Worm (Caenorhabditis elegans) whole organism, late embryonic: Measurements from ENCODE around the gene F43C11.7.

Experiments
- C08G9.2 ChIP-seq: sonication (generic microtip); optimal IDR thresholded peaks from 2 replicates; lab custom pipeline; 2016; ENCODE audit warnings: mild to moderate bottlenecking, missing genetic modification characterization, moderate library complexity, missing compliant biosample characterization
- C38D4.7 ChIP-seq: fragments of 200-800 bp; sonication (Bioruptor generic); optimal IDR thresholded peaks from 2 replicates; lab custom pipeline; 2018; ENCODE audit warnings: mild to moderate bottlenecking, missing genetic modification characterization, moderate library complexity, missing compliant biosample characterization
- F13H6.1 ChIP-seq: sonication (generic microtip); optimal IDR thresholded peaks from 2 replicates; lab custom pipeline; 2016; ENCODE audit warnings: missing genetic modification characterization, missing compliant biosample characterization
- K09A11.1 ChIP-seq: sonication (generic microtip); optimal IDR thresholded peaks from 2 replicates; lab custom pipeline; 2017; ENCODE audit warnings: antibody characterized with exemption, mild to moderate bottlenecking, missing genetic modification characterization, missing compliant biosample characterization; ENCODE audit not compliant: insufficient read depth
- Y22D7AL.16 ChIP-seq: sonication (generic microtip); optimal IDR thresholded peaks from 2 replicates; lab custom pipeline; 2016; ENCODE audit warnings: missing genetic modification characterization, missing compliant biosample characterization
- ama-1 ChIP-seq: fragments of 150-350 bp; optimal IDR thresholded peaks from 2 replicates; lab custom pipeline; 2014
- ceh-19 ChIP-seq: fragments of 200-800 bp; sonication (Bioruptor generic); optimal IDR thresholded peaks from 2 replicates; lab custom pipeline; 2018; ENCODE audit warnings: mild to moderate bottlenecking, missing genetic modification characterization, missing compliant biosample characterization
- ceh-34 ChIP-seq: sonication (generic microtip); optimal IDR thresholded peaks from 2 replicates; lab custom pipeline; 2016; ENCODE audit warnings: mild to moderate bottlenecking, missing genetic modification characterization, missing compliant biosample characterization
- ceh-48 ChIP-seq: sonication (generic microtip); optimal IDR thresholded peaks from 2 replicates; lab custom pipeline; 2016; ENCODE audit warnings: missing genetic modification characterization, inconsistent platforms, missing compliant biosample characterization
- ceh-6 ChIP-seq: fragments of 200-800 bp; sonication (Bioruptor generic); optimal IDR thresholded peaks from 2 replicates; lab custom pipeline; 2018; ENCODE audit warnings: mild to moderate bottlenecking, missing genetic modification characterization, missing compliant biosample characterization
- che-1 ChIP-seq: sonication (generic microtip); optimal IDR thresholded peaks from 2 replicates; lab custom pipeline; 2016; ENCODE audit warnings: mild to moderate bottlenecking, missing genetic modification characterization, missing compliant biosample characterization
- dmd-4 ChIP-seq: sonication (generic microtip); optimal IDR thresholded peaks from 2 replicates; lab custom pipeline; 2016; ENCODE audit warnings: borderline replicate concordance, missing genetic modification characterization, missing compliant biosample characterization
- dve-1 ChIP-seq: sonication (generic microtip); optimal IDR thresholded peaks from 2 replicates; lab custom pipeline; 2017; ENCODE audit warnings: antibody characterized with exemption, mild to moderate bottlenecking, missing genetic modification characterization, missing compliant biosample characterization
- elt-2 ChIP-seq: sonication (generic microtip); optimal IDR thresholded peaks from 2 replicates; lab custom pipeline; 2016; ENCODE audit warnings: missing genetic modification reagents, missing genetic modification characterization, missing compliant biosample characterization
- elt-4 ChIP-seq: sonication (generic microtip); optimal IDR thresholded peaks from 2 replicates; lab custom pipeline; 2016; ENCODE audit warnings: missing genetic modification characterization, missing compliant biosample characterization
- fax-1 ChIP-seq: sonication (generic microtip); optimal IDR thresholded peaks from 2 replicates; lab custom pipeline; 2016; ENCODE audit warnings: missing genotype, missing genetic modification characterization, missing compliant biosample characterization
- fkh-10 ChIP-seq: fragments of 150-350 bp; optimal IDR thresholded peaks from 2 replicates; lab custom pipeline; 2014; ENCODE audit warnings: missing biosample characterization, missing genetic modification reagents, missing genetic modification characterization
- gmeb-2 ChIP-seq: sonication (generic microtip); optimal IDR thresholded peaks from 2 replicates; lab custom pipeline; 2016; ENCODE audit warnings: missing genetic modification characterization, inconsistent platforms, missing compliant biosample characterization
- hlh-15 ChIP-seq: sonication (generic microtip); optimal IDR thresholded peaks from 2 replicates; lab custom pipeline; 2016; ENCODE audit warnings: missing genetic modification characterization, missing compliant biosample characterization
- hlh-30 ChIP-seq: sonication (generic microtip); optimal IDR thresholded peaks from 2 replicates; lab custom pipeline; 2017; ENCODE audit warnings: antibody characterized with exemption, missing genetic modification characterization, missing compliant biosample characterization; ENCODE audit not compliant: insufficient read depth
- hlh-8 ChIP-seq: sonication (generic microtip); optimal IDR thresholded peaks from 2 replicates; lab custom pipeline; 2016; ENCODE audit warnings: missing genotype, missing genetic modification characterization, missing compliant biosample characterization
- lim-6 ChIP-seq: sonication (generic microtip); optimal IDR thresholded peaks from 2 replicates; lab custom pipeline; 2016; ENCODE audit warnings: missing genetic modification characterization, missing compliant biosample characterization
- mec-3 ChIP-seq: sonication (generic microtip); optimal IDR thresholded peaks from 2 replicates; lab custom pipeline; 2016; ENCODE audit warnings: borderline replicate concordance, missing genetic modification characterization, missing compliant biosample characterization
- nhr-232 ChIP-seq: sonication (generic microtip); optimal IDR thresholded peaks from 2 replicates; lab custom pipeline; 2016; ENCODE audit warnings: missing genetic modification characterization, missing compliant biosample characterization
- npax-4 ChIP-seq: sonication (generic microtip); optimal IDR thresholded peaks from 2 replicates; lab custom pipeline; 2016; ENCODE audit warnings: missing genetic modification characterization, missing compliant biosample characterization
- odd-2 ChIP-seq: sonication (generic microtip); optimal IDR thresholded peaks from 2 replicates; lab custom pipeline; 2017; ENCODE audit warnings: antibody characterized with exemption, mild to moderate bottlenecking, missing genetic modification characterization, missing compliant biosample characterization
- pag-3 ChIP-seq: sonication (generic microtip); optimal IDR thresholded peaks from 2 replicates; lab custom pipeline; 2016; ENCODE audit warnings: missing compliant biosample characterization, missing genetic modification characterization, borderline replicate concordance
- pax-1 ChIP-seq: fragments of 150-350 bp; optimal IDR thresholded peaks from 2 replicates; lab custom pipeline; 2014; ENCODE audit warnings: missing biosample characterization, missing genetic modification characterization
- pha-2 ChIP-seq: sonication (generic microtip); optimal IDR thresholded peaks from 2 replicates; lab custom pipeline; 2017; ENCODE audit warnings: mild to moderate bottlenecking, missing genetic modification characterization, missing compliant biosample characterization
- pros-1 ChIP-seq: fragments of 150-350 bp; optimal IDR thresholded peaks from 2 replicates; lab custom pipeline; 2014; ENCODE audit warnings: missing biosample characterization, missing genetic modification reagents, missing genetic modification characterization
- sox-2 ChIP-seq: fragments of 200-800 bp; sonication (Bioruptor generic); IDR thresholded peaks from 2 replicates; pipeline ENCODE4 v1.3.6; 2022; ENCODE audit warnings: missing genetic modification reagents, missing genetic modification characterization, missing compliant biosample characterization
- tbx-2 ChIP-seq: sonication (generic microtip); optimal IDR thresholded peaks from 2 replicates; lab custom pipeline; 2016; ENCODE audit warnings: missing genetic modification characterization, missing compliant biosample characterization
- tbx-7 ChIP-seq: sonication (generic microtip); optimal IDR thresholded peaks from 2 replicates; lab custom pipeline; 2016; ENCODE audit warnings: missing genotype, missing genetic modification characterization, missing compliant biosample characterization
- unc-3 ChIP-seq, 2 experiments: fragments of 200-800 bp in 1 of 2; sonication (Bioruptor generic) in 1 of 2; sonication (generic microtip) in 1 of 2; conservative IDR thresholded peaks in 1 of 2; optimal IDR thresholded peaks in 1 of 2; 2 replicates each; pipeline versions ENCODE4 v1.3.6 to Lab custom; 2016 to 2022; ENCODE audit warnings: missing compliant biosample characterization in 2 of 2, missing genetic modification characterization in 2 of 2, missing genetic modification reagents in 1 of 2
- unc-42 ChIP-seq: sonication (generic microtip); optimal IDR thresholded peaks from 2 replicates; lab custom pipeline; 2016; ENCODE audit warnings: missing genotype, missing genetic modification characterization, missing compliant biosample characterization
- zip-5 ChIP-seq: sonication (generic microtip); optimal IDR thresholded peaks from 2 replicates; lab custom pipeline; 2016; ENCODE audit warnings: missing genetic modification characterization, missing compliant biosample characterization
- ztf-16 ChIP-seq: sonication (generic microtip); optimal IDR thresholded peaks from 2 replicates; lab custom pipeline; 2017; ENCODE audit warnings: missing genetic modification characterization, missing compliant biosample characterization

The F43C11.7 gene

DNA sequence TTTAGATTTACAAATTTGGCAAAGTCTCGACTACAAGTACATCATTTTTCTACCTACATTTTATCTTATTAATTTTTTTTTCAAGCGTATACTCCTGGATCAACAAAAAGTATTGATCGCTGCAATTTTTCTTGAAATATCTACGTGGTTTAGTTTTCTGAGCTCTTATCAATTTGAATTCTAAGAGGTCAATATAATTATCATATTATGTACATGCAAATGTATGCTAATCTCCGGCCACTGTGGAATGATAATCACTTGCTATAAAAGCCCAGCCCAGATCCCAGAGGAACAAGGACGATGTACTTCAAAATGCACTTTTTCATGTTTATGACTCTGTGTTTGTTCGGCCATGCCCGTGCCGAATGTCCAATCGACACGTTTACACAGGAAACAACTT lies 21.1 kb downstream of the F43C11.7 start, which contains the start of gene F43C11.1:
Gene F43C11.1 (plus strand): TSS at position 301 of the 400 bp plus-strand sequence.
- TF ChIP-seq hlh-8, result no peak
- no peak for TF ChIP-seq elt-2
- no peak for TF ChIP-seq mec-3
- TF ChIP-seq unc-3 (GFP tag; conservative IDR thresholded peaks at IDR 0.05; lab: Robert Waterston, UW), result no peak
- no peak for TF ChIP-seq unc-3 (tag; optimal IDR thresholded peaks at IDR 0.05; lab: Kevin White, UChicago)
- no peak for TF ChIP-seq hlh-15 (tag; lab: Kevin White, UChicago)
- TF ChIP-seq elt-4 (tag; lab: Kevin White, UChicago), result no peak
- TF ChIP-seq C08G9.2 (tag; lab: Kevin White, UChicago), result no peak
- TF ChIP-seq fkh-10, result no peak
- no peak for TF ChIP-seq hlh-30
- no peak for TF ChIP-seq F13H6.1
- TF ChIP-seq unc-42, result no peak

DNA sequence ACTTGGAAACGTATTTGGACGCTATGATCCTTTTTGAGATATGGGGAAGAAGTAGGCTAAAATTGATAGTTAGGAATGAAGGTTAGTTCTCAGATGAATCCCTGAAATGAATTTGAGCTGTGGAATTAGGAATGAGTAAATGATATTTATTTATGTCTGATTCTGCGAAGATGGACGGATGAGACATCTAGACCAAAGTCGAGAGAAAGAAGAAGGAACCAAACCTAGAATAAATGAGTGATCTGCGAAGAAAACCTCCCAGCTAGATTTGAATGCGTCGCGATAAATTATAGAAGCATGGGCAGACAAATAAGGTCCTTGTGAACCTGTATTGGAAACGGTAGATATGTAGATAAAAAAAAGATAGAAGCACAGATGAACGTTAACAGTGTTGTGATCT lies 24.3 kb downstream of the F43C11.7 start, which contains the start of gene F43C11.16:
Gene F43C11.16 (minus strand): TSS at position 101 of the 400 bp plus-strand sequence.
- TF ChIP-seq C38D4.7 (GFP tag; lab: Kevin White, UChicago) (no peak), tbx-2 (no peak), ceh-19 (GFP tag; lab: Kevin White, UChicago) (no peak), Y22D7AL.16 (tag; lab: Kevin White, UChicago) (no peak), dmd-4 (tag; lab: Kevin White, UChicago) (no peak), che-1 (tag; lab: Kevin White, UChicago) (no peak), zip-5 (tag; lab: Kevin White, UChicago) (no peak), F13H6.1 (no peak), unc-42 (no peak), fax-1 (no peak), elt-4 (tag; lab: Kevin White, UChicago) (no peak), pax-1 (tag; lab: Kevin White, UChicago) (no peak), nhr-232 (tag; lab: Kevin White, UChicago) (no peak), fkh-10 (no peak), lim-6 (no peak), tbx-7 (tag; lab: Kevin White, UChicago) (no peak), K09A11.1 (no peak), gmeb-2 (tag; lab: Kevin White, UChicago) (no peak), ceh-6 (GFP tag; lab: Kevin White, UChicago) (no peak)
- TF ChIP-seq, all 69 proteins: peak for 0

DNA sequence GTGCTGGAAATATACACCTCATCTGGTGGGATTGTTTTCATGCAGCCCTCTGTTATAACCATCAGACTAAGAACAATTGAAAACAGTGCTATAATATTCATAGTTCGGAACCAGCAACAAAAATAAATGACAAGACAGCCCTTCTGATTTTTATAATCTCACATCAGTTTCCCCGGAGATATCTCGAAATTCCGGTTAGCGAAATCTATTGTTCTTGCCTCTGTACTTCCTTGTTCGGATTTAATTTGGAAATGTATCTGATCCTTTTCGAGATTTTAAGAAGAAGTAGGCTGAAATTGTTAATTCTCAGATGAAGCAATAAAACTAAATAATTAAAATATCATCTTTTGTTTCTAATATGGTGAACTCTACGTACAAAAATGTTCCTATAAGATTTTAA lies 28.0 kb downstream of the F43C11.7 start, which contains the start of gene F43C11.11:
Gene F43C11.11 (minus strand): TSS at position 101 of the 400 bp plus-strand sequence.
- TF ChIP-seq ztf-16 (tag; lab: Kevin White, UChicago), result no peak
- no peak for TF ChIP-seq dmd-4 (tag; lab: Kevin White, UChicago)
- TF ChIP-seq tbx-7 (tag; lab: Kevin White, UChicago), result no peak
- no peak for TF ChIP-seq ceh-34 (tag; lab: Kevin White, UChicago)
- TF ChIP-seq lim-6, result no peak
- no peak for TF ChIP-seq npax-4
- TF ChIP-seq ceh-48 (tag; lab: Kevin White, UChicago), result no peak
- TF ChIP-seq tbx-2, result no peak
- no peak for TF ChIP-seq hlh-30
- no peak for TF ChIP-seq ama-1 (lab: Kevin White, UChicago)
- TF ChIP-seq sox-2 (GFP tag; lab: Robert Waterston, UW), result no peak
- no peak for TF ChIP-seq Y22D7AL.16 (tag; lab: Kevin White, UChicago)
- no peak for TF ChIP-seq che-1 (tag; lab: Kevin White, UChicago)
- no peak for TF ChIP-seq pros-1 (tag; lab: Kevin White, UChicago)
- TF ChIP-seq fkh-10, result no peak
- TF ChIP-seq pag-3 (tag; lab: Kevin White, UChicago), result no peak
- no peak for TF ChIP-seq odd-2 (tag; lab: Kevin White, UChicago)
- TF ChIP-seq dve-1 (tag; lab: Kevin White, UChicago), result no peak
- no peak for TF ChIP-seq pha-2 (tag; lab: Kevin White, UChicago)
- TF ChIP-seq C38D4.7 (GFP tag; lab: Kevin White, UChicago), result no peak
